Worm (Caenorhabditis elegans) whole organism, L1 larva: ENCODE data around the gene Y75D11A.6.
"Not testable (repeated sequence)": the region's sequence is repeated elsewhere in the genome, so short reads cannot be mapped to it uniquely, and the experiment has no call there.

Experiments
- C04F5.9 ChIP-seq: sonication (generic microtip); optimal IDR thresholded peaks from 2 replicates; lab custom pipeline; 2016; ENCODE audit warnings: missing genetic modification characterization, missing compliant biosample characterization
- C16A3.4 ChIP-seq: fragments of 150-350 bp; optimal IDR thresholded peaks from 2 replicates; lab custom pipeline; 2014; ENCODE audit warnings: missing biosample characterization, missing genetic modification characterization
- aha-1 ChIP-seq: fragments of 150-350 bp; optimal IDR thresholded peaks from 2 replicates; lab custom pipeline; 2014; ENCODE audit warnings: missing biosample characterization, missing genetic modification characterization
- aly-2 ChIP-seq: fragments of 150-350 bp; optimal IDR thresholded peaks from 2 replicates; lab custom pipeline; 2014; ENCODE audit warnings: missing biosample characterization, missing genetic modification characterization
- ama-1 ChIP-seq: fragments of 150-350 bp; optimal IDR thresholded peaks from 2 replicates; lab custom pipeline; 2014
- blmp-1 ChIP-seq: fragments of 150-350 bp; optimal IDR thresholded peaks from 2 replicates; lab custom pipeline; 2014; ENCODE audit warnings: missing biosample characterization, missing genetic modification characterization
- ceh-63 ChIP-seq: fragments of 200-800 bp; sonication (Bioruptor generic); optimal IDR thresholded peaks from 2 replicates; lab custom pipeline; 2018; ENCODE audit warnings: mild to moderate bottlenecking, missing genetic modification characterization, missing compliant biosample characterization
- ceh-8 ChIP-seq: fragments of 200-800 bp; sonication (Bioruptor generic); optimal IDR thresholded peaks from 2 replicates; lab custom pipeline; 2018; ENCODE audit warnings: mild to moderate bottlenecking, missing genetic modification characterization, moderate library complexity, missing compliant biosample characterization
- ceh-90 ChIP-seq: sonication (generic microtip); optimal IDR thresholded peaks from 2 replicates; lab custom pipeline; 2016; ENCODE audit warnings: missing genetic modification characterization, missing compliant biosample characterization
- ces-1 ChIP-seq: fragments of 150-350 bp; optimal IDR thresholded peaks from 2 replicates; lab custom pipeline; 2014; ENCODE audit warnings: missing biosample characterization, missing genetic modification reagents, missing genetic modification characterization
- dsc-1 ChIP-seq: sonication (generic microtip); optimal IDR thresholded peaks from 2 replicates; lab custom pipeline; 2016; ENCODE audit warnings: mild to moderate bottlenecking, missing genetic modification characterization, missing compliant biosample characterization
- efl-1 ChIP-seq, 4 experiments: fragments of 150-350 bp; optimal IDR thresholded peaks in 3 of 4; peaks in 1 of 4; 1 replicate in 1 of 4; 2 replicates in 3 of 4; lab custom pipeline; 2014; ENCODE audit warnings: missing biosample characterization in 2 of 4, missing genetic modification characterization in 2 of 4, missing genetic modification reagents in 2 of 4
- efl-3 ChIP-seq: fragments of 200-800 bp; sonication (Bioruptor generic); optimal IDR thresholded peaks from 2 replicates; lab custom pipeline; 2018; ENCODE audit warnings: mild to moderate bottlenecking, missing genetic modification characterization, missing compliant biosample characterization
- egl-13 ChIP-seq: sonication (generic microtip); optimal IDR thresholded peaks from 2 replicates; lab custom pipeline; 2016; ENCODE audit warnings: missing genotype, missing genetic modification reagents, missing genetic modification characterization, missing compliant biosample characterization
- fkh-10 ChIP-seq: sonication (generic microtip); optimal IDR thresholded peaks from 2 replicates; lab custom pipeline; 2017; ENCODE audit warnings: missing biosample characterization, missing genetic modification reagents, missing genetic modification characterization
- fkh-4 ChIP-seq: sonication (generic microtip); optimal IDR thresholded peaks from 2 replicates; lab custom pipeline; 2016; ENCODE audit warnings: missing compliant biosample characterization, missing genetic modification characterization, borderline replicate concordance
- fkh-8 ChIP-seq: sonication (generic microtip); optimal IDR thresholded peaks from 2 replicates; lab custom pipeline; 2016; ENCODE audit warnings: mild to moderate bottlenecking, missing genetic modification characterization, missing compliant biosample characterization
- hlh-17 ChIP-seq: fragments of 200-800 bp; sonication (Bioruptor generic); optimal IDR thresholded peaks from 2 replicates; lab custom pipeline; 2018; ENCODE audit warnings: missing genetic modification characterization, mild to moderate bottlenecking, missing compliant biosample characterization, moderate library complexity, borderline replicate concordance
- hlh-4 ChIP-seq: sonication (generic microtip); optimal IDR thresholded peaks from 2 replicates; lab custom pipeline; 2016; ENCODE audit warnings: mild to moderate bottlenecking, missing genetic modification characterization, missing compliant biosample characterization
- isw-1 ChIP-seq: fragments of 200-800 bp; sonication (Bioruptor generic); IDR thresholded peaks from 2 replicates; pipeline ENCODE4 v1.3.6; 2022; ENCODE audit warnings: missing genetic modification characterization, missing compliant biosample characterization
- jun-1 ChIP-seq: fragments of 150-350 bp; optimal IDR thresholded peaks from 2 replicates; lab custom pipeline; 2014; ENCODE audit warnings: missing biosample characterization, missing genetic modification reagents, missing genetic modification characterization
- lin-35 ChIP-seq, 2 experiments: fragments of 150-350 bp; optimal IDR thresholded peaks; 2 replicates each; lab custom pipeline; 2014; ENCODE audit warnings: missing biosample characterization in 2 of 2, missing genetic modification characterization in 2 of 2, missing genetic modification reagents in 2 of 2
- lin-39 ChIP-seq: fragments of 150-350 bp; optimal IDR thresholded peaks from 2 replicates; lab custom pipeline; 2014; ENCODE audit warnings: missing biosample characterization, missing genetic modification reagents, missing genetic modification characterization
- lir-3 ChIP-seq: sonication (generic microtip); optimal IDR thresholded peaks from 2 replicates; lab custom pipeline; 2016; ENCODE audit warnings: mild to moderate bottlenecking, missing genetic modification characterization, moderate library complexity, missing compliant biosample characterization; ENCODE audit not compliant: poor library complexity
- lsy-2 ChIP-seq, 2 experiments: fragments of 150-350 bp; optimal IDR thresholded peaks; 2 replicates each; lab custom pipeline; 2014; ENCODE audit warnings: missing biosample characterization in 2 of 2, missing genetic modification characterization in 2 of 2
- mef-2 ChIP-seq: fragments of 150-350 bp; optimal IDR thresholded peaks from 2 replicates; lab custom pipeline; 2014; ENCODE audit warnings: missing biosample characterization, missing genetic modification characterization
- nhr-11 ChIP-seq: fragments of 150-350 bp; optimal IDR thresholded peaks from 2 replicates; lab custom pipeline; 2014; ENCODE audit warnings: missing biosample characterization, missing genetic modification characterization
- nhr-19 ChIP-seq: fragments of 200-800 bp; sonication (Bioruptor generic); conservative IDR thresholded peaks from 2 replicates; pipeline ENCODE4 v1.3.6; 2022; ENCODE audit warnings: missing genetic modification characterization, missing compliant biosample characterization
- nhr-47 ChIP-seq: sonication (generic microtip); optimal IDR thresholded peaks from 2 replicates; lab custom pipeline; 2016; ENCODE audit warnings: mild to moderate bottlenecking, missing genetic modification characterization, moderate library complexity, missing compliant biosample characterization
- nhr-76 ChIP-seq: sonication (generic microtip); optimal IDR thresholded peaks from 2 replicates; lab custom pipeline; 2017; ENCODE audit warnings: missing biosample characterization, missing genetic modification characterization
- nhr-77 ChIP-seq: fragments of 150-350 bp; optimal IDR thresholded peaks from 2 replicates; lab custom pipeline; 2014; ENCODE audit warnings: missing biosample characterization, missing genetic modification characterization
- nhr-84 ChIP-seq: sonication (generic microtip); optimal IDR thresholded peaks from 2 replicates; lab custom pipeline; 2017; ENCODE audit warnings: missing biosample characterization, missing genetic modification characterization
- nhr-85 ChIP-seq: sonication (generic microtip); peaks from one replicate; lab custom pipeline; 2016; ENCODE audit warnings: missing genetic modification characterization, inconsistent platforms, missing compliant biosample characterization
- pax-3 ChIP-seq: fragments of 200-800 bp; sonication (Bioruptor generic); optimal IDR thresholded peaks from 2 replicates; lab custom pipeline; 2018; ENCODE audit warnings: mild to moderate bottlenecking, missing genetic modification characterization, moderate library complexity, missing compliant biosample characterization
- snpc-4 ChIP-seq: fragments of 150-350 bp; optimal IDR thresholded peaks from 2 replicates; lab custom pipeline; 2014; ENCODE audit warnings: missing biosample characterization, missing genetic modification characterization
- sup-37 ChIP-seq: fragments of 200-800 bp; sonication (Bioruptor generic); optimal IDR thresholded peaks from 2 replicates; lab custom pipeline; 2018; ENCODE audit warnings: mild to moderate bottlenecking, missing genetic modification characterization, missing compliant biosample characterization
- swsn-7 ChIP-seq: sonication (generic microtip); optimal IDR thresholded peaks from 2 replicates; lab custom pipeline; 2016; ENCODE audit warnings: missing genetic modification characterization, missing compliant biosample characterization
- tbx-2 ChIP-seq: sonication (generic microtip); optimal IDR thresholded peaks from 2 replicates; lab custom pipeline; 2016; ENCODE audit warnings: missing genetic modification characterization, missing compliant biosample characterization
- tlp-1 ChIP-seq: fragments of 150-350 bp; optimal IDR thresholded peaks from 2 replicates; lab custom pipeline; 2014; ENCODE audit warnings: missing biosample characterization, missing genetic modification characterization
- unc-130 ChIP-seq: fragments of 150-350 bp; optimal IDR thresholded peaks from 2 replicates; lab custom pipeline; 2017; ENCODE audit warnings: missing biosample characterization, missing genetic modification characterization, inconsistent platforms
- unc-30 ChIP-seq: sonication (generic microtip); optimal IDR thresholded peaks from 2 replicates; lab custom pipeline; 2017; ENCODE audit warnings: missing biosample characterization, missing genetic modification characterization
- unc-98 ChIP-seq: fragments of 200-800 bp; sonication (Bioruptor generic); IDR thresholded peaks from 2 replicates; pipeline ENCODE4 v1.3.6; 2022; ENCODE audit warnings: missing genetic modification characterization, missing compliant biosample characterization
- vab-15 ChIP-seq: sonication (generic microtip); optimal IDR thresholded peaks from 2 replicates; lab custom pipeline; 2017; ENCODE audit warnings: missing genotype, mild to moderate bottlenecking, missing genetic modification characterization, missing compliant biosample characterization
- xbp-1 ChIP-seq: sonication (generic microtip); optimal IDR thresholded peaks from 2 replicates; lab custom pipeline; 2016; ENCODE audit warnings: missing genetic modification characterization, missing compliant biosample characterization
- zip-4 ChIP-seq: fragments of 200-800 bp; sonication (Bioruptor generic); optimal IDR thresholded peaks from 2 replicates; lab custom pipeline; 2018; ENCODE audit warnings: mild to moderate bottlenecking, missing genetic modification characterization, moderate library complexity, missing compliant biosample characterization

The Y75D11A.6 gene

DNA sequence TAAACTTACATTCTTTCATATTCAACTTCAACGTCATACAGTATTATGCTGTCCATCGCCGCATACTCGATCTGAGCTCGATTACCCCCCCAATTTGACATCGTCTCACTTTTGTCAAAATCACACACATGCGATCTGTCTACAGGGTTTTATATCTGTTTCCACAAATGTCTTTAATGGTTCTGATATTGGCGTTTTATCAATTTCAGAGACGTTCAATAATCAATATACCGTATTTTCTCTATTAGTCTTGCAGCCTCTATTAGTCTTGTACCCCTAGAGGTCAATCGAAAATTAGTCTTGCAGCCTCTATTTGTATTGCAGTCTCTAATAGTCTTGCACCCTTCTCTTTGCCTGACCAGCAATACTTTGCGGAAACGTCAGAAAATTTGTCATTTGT, at the start of gene Y75D11A.6:
Gene Y75D11A.6, minus strand, starts transcription at position 101 of the 400 bp plus-strand sequence.
- TF ChIP-seq swsn-7 (tag; lab: Kevin White, UChicago); fkh-10 (GFP tag; lab: Kevin White, UChicago); nhr-84: not testable (repeated sequence)

DNA sequence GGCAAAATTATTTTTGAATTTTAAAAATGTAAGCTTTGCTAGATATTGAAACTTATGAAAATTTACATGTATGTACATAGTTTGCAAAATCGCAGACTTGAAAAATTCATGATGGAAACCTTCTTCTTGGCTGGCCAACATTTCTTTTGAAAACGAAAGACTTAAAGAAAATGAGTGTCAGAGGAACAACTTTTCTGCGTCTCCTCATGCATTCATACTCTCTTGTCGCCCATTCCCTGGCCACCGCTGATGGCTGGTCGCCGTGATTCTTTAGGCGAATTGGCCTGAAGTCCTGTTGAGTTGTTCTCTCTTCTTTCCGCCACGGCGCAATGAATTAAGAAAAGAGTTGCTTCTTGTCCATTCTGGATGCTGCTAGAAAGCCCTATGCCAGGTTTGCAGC, 47.7 kb upstream of the Y75D11A.6 start:
- TF ChIP-seq C16A3.4 (tag; lab: Kevin White, UChicago) (no peak), unc-130 (no peak), nhr-19 (GFP tag; lab: Robert Waterston, UW) (peak; percentile 10; the same call in 1 of the 2 replicates), hlh-4 (tag; lab: Kevin White, UChicago) (no peak), C04F5.9 (tag; lab: Kevin White, UChicago) (no peak), lir-3 (tag; lab: Kevin White, UChicago) (no peak), ces-1 (no peak), nhr-11 (tag; lab: Kevin White, UChicago) (no peak), isw-1 (GFP tag; lab: Robert Waterston, UW) (no peak), efl-3 (GFP tag; lab: Kevin White, UChicago) (no peak), hlh-17 (GFP tag; lab: Kevin White, UChicago) (no peak), fkh-4 (tag; lab: Kevin White, UChicago) (no peak), unc-30 (no peak), efl-1 (optimal IDR thresholded peaks at IDR 0.05; lab: Kevin White, UChicago) (peak in 1 of 2 experiments; percentile 24), efl-1 (GFP tag; optimal IDR thresholded peaks at IDR 0.05 in 1 of 2; lab: Kevin White, UChicago) (no peak), tlp-1 (no peak), xbp-1 (tag; lab: Kevin White, UChicago) (no peak), nhr-77 (tag; lab: Kevin White, UChicago) (no peak)

DNA sequence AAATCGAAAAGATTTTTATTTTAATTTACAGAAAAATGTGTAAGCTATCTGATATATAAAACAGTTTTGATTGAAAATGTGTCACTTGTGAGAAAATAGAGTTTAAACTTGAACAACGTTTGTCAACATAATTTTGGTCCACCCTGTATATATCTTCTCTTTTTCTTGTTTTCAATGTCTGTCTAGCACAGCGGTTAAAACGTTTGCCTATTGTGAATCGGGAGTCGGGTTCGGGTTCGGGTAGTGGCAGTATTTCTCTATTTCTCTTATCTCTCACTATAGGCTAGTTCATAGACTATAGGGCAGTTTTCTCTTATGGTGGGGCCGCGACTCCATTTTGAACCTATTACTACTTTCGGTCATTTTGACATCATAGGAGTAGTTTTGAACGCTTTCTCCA, 42.7 kb upstream of the Y75D11A.6 start:
- TF ChIP-seq snpc-4 (tag; lab: Kevin White, UChicago): no peak
- TF ChIP-seq sup-37: no peak
- TF ChIP-seq lsy-2 (tag; optimal IDR thresholded peaks at IDR 0.05; lab: Kevin White, UChicago): no peak
- TF ChIP-seq vab-15 (tag; lab: Kevin White, UChicago): no peak
- TF ChIP-seq mef-2: no peak
- TF ChIP-seq pax-3 (tag; lab: Kevin White, UChicago): no peak
- TF ChIP-seq egl-13 (tag; lab: Kevin White, UChicago): no peak
- TF ChIP-seq lin-35 (GFP tag; optimal IDR thresholded peaks at IDR 0.05; lab: Kevin White, UChicago): no peak
- no peak for TF ChIP-seq nhr-85 (tag; lab: Kevin White, UChicago)

DNA sequence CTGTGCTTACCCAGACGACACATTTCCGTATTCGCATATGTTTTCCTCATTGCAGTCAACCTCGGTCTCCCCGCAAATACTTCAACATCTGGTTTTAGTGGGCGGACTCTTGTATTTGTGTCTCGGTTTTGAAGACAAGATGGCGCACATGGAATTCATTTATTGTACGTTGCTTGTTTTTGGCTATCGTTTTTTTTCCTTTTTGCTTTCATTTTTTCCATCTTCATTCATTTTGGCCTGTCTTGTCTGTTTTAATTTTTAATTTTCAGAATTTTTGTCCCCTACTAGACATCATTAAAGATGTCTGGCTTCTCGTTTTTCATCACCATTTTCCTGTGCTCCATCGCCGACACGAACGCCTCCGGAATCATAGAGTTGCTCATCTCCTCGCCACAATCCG, 38.2 kb upstream of the Y75D11A.6 start, which contains the start of gene arg-1:
Gene arg-1, plus strand, starts transcription at position 301 of the 400 bp plus-strand sequence.
- TF ChIP-seq fkh-8 (tag; lab: Kevin White, UChicago) (no peak), dsc-1 (peak; percentile 7)
- TF ChIP-seq, all 84 proteins: peak for 1

DNA sequence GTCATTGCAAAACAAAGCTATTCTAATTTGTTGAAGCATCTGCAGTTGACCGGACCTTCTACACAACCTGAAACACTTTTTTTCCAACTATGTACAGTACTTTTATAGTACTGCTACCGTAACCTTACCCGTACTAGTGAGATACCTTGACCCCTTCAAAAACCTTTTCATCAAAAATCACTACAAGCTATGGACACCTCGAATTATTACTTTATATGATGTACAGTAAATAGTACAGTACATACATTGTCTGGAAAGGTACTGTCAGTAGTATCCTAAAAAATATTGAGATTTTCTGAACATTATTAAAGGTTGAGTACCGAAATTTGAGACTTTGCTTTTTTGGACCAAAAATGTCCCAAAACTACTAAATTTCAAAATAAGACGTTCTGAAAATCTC, 37.3 kb upstream of the Y75D11A.6 start:
- TF ChIP-seq ceh-90 (no peak), zip-4 (no peak), ama-1 (lab: Kevin White, UChicago) (no peak), ceh-8 (GFP tag; lab: Kevin White, UChicago) (no peak), nhr-76 (tag; lab: Kevin White, UChicago) (no peak), nhr-47 (no peak), jun-1 (tag; lab: Kevin White, UChicago) (no peak), unc-98 (GFP tag; lab: Robert Waterston, UW) (no peak), lsy-2 (tag; optimal IDR thresholded peaks at IDR 0.05; lab: Kevin White, UChicago) (no peak), aly-2 (tag; lab: Kevin White, UChicago) (no peak), ceh-63 (no peak), efl-1 (optimal IDR thresholded peaks at IDR 0.05; lab: Kevin White, UChicago) (no peak), efl-1 (GFP tag; optimal IDR thresholded peaks at IDR 0.05 in 1 of 2; lab: Kevin White, UChicago) (no peak), aha-1 (no peak), blmp-1 (tag; lab: Kevin White, UChicago) (no peak), lin-39 (tag; lab: Kevin White, UChicago) (no peak), tbx-2 (no peak)
